Worm (Caenorhabditis elegans): ENCODE results near the gene clec-132.

The clec-132 gene

ce11 chrII:3576742-3577141, at the start of gene clec-132:
TSS of gene clec-132 (plus strand) at chrII:3577042.
- no peak for TF ChIP-seq rcor-1 (GFP tag; IDR thresholded peaks at IDR 0.05)
- TF ChIP-seq lir-1 (GFP tag; conservative IDR thresholded peaks at IDR 0.05) = no peak
- TF ChIP-seq ekl-4 (GFP tag; IDR thresholded peaks at IDR 0.05) = no peak
- no peak for TF ChIP-seq bed-2 (GFP tag; IDR thresholded peaks at IDR 0.05)
- no peak for TF ChIP-seq mxl-1 (tag; optimal IDR thresholded peaks at IDR 0.05)
- no peak for TF ChIP-seq madf-3 (GFP tag; IDR thresholded peaks at IDR 0.05)
- TF ChIP-seq ceh-91 (GFP tag; IDR thresholded peaks at IDR 0.05) = no peak
- no peak for TF ChIP-seq ztf-25 (GFP tag; IDR thresholded peaks at IDR 0.05)
- no peak for TF ChIP-seq C17E4.6 (GFP tag; IDR thresholded peaks at IDR 0.05)
- no peak for TF ChIP-seq nhr-27 (tag; optimal IDR thresholded peaks at IDR 0.05)
- TF ChIP-seq ceh-40 (GFP tag; IDR thresholded peaks at IDR 0.05) = no peak
- no peak for TF ChIP-seq F22D6.2 (tag; optimal IDR thresholded peaks at IDR 0.05)
- TF ChIP-seq Y53G8AR.9 (GFP tag; conservative IDR thresholded peaks at IDR 0.05) = no peak

- TF ChIP-seq madf-6 (GFP tag; IDR thresholded peaks at IDR 0.05) (no peak), F33H1.4 (GFP tag; IDR thresholded peaks at IDR 0.05) (no peak), ztf-28 (GFP tag; IDR thresholded peaks at IDR 0.05) (no peak)
These were observed 49.4 kb upstream of the clec-132 start for ce11 chrII:3527460-3527859.

- TF ChIP-seq hlh-26 (GFP tag; conservative IDR thresholded peaks at IDR 0.05) (no peak), cebp-2 (GFP tag; IDR thresholded peaks at IDR 0.05) (0 out of 2 replicates have a peak, but pooled peaks have one; percentile 53)
These were observed 48.6 kb upstream of the clec-132 start, which contains the start of gene ncs-6 for ce11 chrII:3528256-3528655. TSS of gene ncs-6 (minus strand) at chrII:3528516.

ce11 chrII:3540151-3540550, 36.7 kb upstream of the clec-132 start:
- TF ChIP-seq aptf-2 (GFP tag; conservative IDR thresholded peaks at IDR 0.05) = no peak
- TF ChIP-seq hmg-20 (GFP tag; IDR thresholded peaks at IDR 0.05) = no peak
- TF ChIP-seq hlh-12 (tag; optimal IDR thresholded peaks at IDR 0.05) = no peak
- no peak for TF ChIP-seq nhr-27 (tag; optimal IDR thresholded peaks at IDR 0.05)
- TF ChIP-seq zfh-2 (GFP tag; conservative IDR thresholded peaks at IDR 0.05) = peak; percentile 69
- TF ChIP-seq attf-3 (GFP tag; conservative IDR thresholded peaks at IDR 0.05) = no peak
- TF ChIP-seq fkh-3 (tag; optimal IDR thresholded peaks at IDR 0.05) = no peak
- no peak for TF ChIP-seq madf-3 (GFP tag; IDR thresholded peaks at IDR 0.05)
- TF ChIP-seq T26A5.8 (tag; optimal IDR thresholded peaks at IDR 0.05) = no peak
- no peak for TF ChIP-seq lsy-27 (tag; optimal IDR thresholded peaks at IDR 0.05; ENCODE audit: borderline replicate concordance, insufficient read depth)
- TF ChIP-seq ztf-22 (GFP tag; optimal IDR thresholded peaks at IDR 0.05) = no peak
- TF ChIP-seq Y67H2A.10 (GFP tag; conservative IDR thresholded peaks at IDR 0.05) = no peak
- no peak for TF ChIP-seq nhr-90 (tag; optimal IDR thresholded peaks at IDR 0.05)
- no peak for TF ChIP-seq nfyb-1 (GFP tag; IDR thresholded peaks at IDR 0.05)
- TF ChIP-seq lin-40 (tag; optimal IDR thresholded peaks at IDR 0.05) = no peak
- TF ChIP-seq mcd-1 (GFP tag; IDR thresholded peaks at IDR 0.05) = 0 out of 2 replicates have a peak, but pooled peaks have one; percentile 18
- TF ChIP-seq egl-18 (GFP tag; IDR thresholded peaks at IDR 0.05) = no peak
- no peak for TF ChIP-seq tbp1 (GFP tag; optimal IDR thresholded peaks at IDR 0.05)
- TF ChIP-seq F52B5.7 (tag; optimal IDR thresholded peaks at IDR 0.05) = no peak
- TF ChIP-seq sea-2 (GFP tag; IDR thresholded peaks at IDR 0.05) = no peak
- TF ChIP-seq egrh-3 (GFP tag; IDR thresholded peaks at IDR 0.05) = peak; percentile 42; the same call in 1 of the 2 replicates
- TF ChIP-seq ztf-3 (GFP tag; optimal IDR thresholded peaks at IDR 0.05) = no peak
